ENCODE assay signal across 2 worm cellular contexts in genomic region chrV:949084-949483, ce11.
A peak's percentile ranks its signal among the peaks of the same experiment; 100 is the strongest.
TF ChIP-seq lines count a peak whose summit lies in the region.

No protein-coding gene starts in this region.

TF ChIP-seq in whole organism, L3 larva, 47 proteins besides CTCF, POLR2A, EP300 and RAD21:
- TF ChIP-seq nfya-1 (tag; optimal IDR thresholded peaks at IDR 0.05; lab: Kevin White, UChicago; ENCODE audit: insufficient read depth) (peak; percentile 87), unc-39 (tag; optimal IDR thresholded peaks at IDR 0.05; lab: Kevin White, UChicago) (no peak), egl-27 (tag; optimal IDR thresholded peaks at IDR 0.05; lab: Kevin White, UChicago) (no peak)

TF ChIP-seq in whole organism, late embryonic, 69 proteins besides CTCF, POLR2A, EP300 and RAD21:
- TF ChIP-seq nfya-1 (tag; optimal IDR thresholded peaks at IDR 0.05; lab: Kevin White, UChicago) (peak; percentile 69), tbx-7 (tag; optimal IDR thresholded peaks at IDR 0.05; lab: Kevin White, UChicago) (no peak), gmeb-2 (tag; optimal IDR thresholded peaks at IDR 0.05; lab: Kevin White, UChicago) (no peak), fkh-6 (tag; optimal IDR thresholded peaks at IDR 0.05; lab: Kevin White, UChicago) (no peak), ceh-24 (tag; optimal IDR thresholded peaks at IDR 0.05; lab: Kevin White, UChicago) (no peak)

Comparison
In these comparisons a context has a peak if more than half of its experiments do, and no peak if none do; other contexts are left out.
1. Of the 9 proteins assayed by ChIP-seq in both whole organism, late embryonic and whole organism, L3 larva: peak only in whole organism, late embryonic: none; only in whole organism, L3 larva: none; in both: nfya-1; in neither: 8.